Worm (Caenorhabditis elegans) whole organism, L3 larva: ENCODE measurements around the gene Y56A3A.28.
A peak's percentile ranks its signal among the peaks of the same experiment; 100 is the strongest.

Source experiments
- ZK546.5 ChIP-seq: sonication (generic microtip); optimal IDR thresholded peaks from 2 replicates; lab custom pipeline; 2017; ENCODE audit warnings: missing biosample characterization, missing genetic modification characterization
- aly-2 ChIP-seq: fragments of 150-350 bp; optimal IDR thresholded peaks from 2 replicates; lab custom pipeline; 2014; ENCODE audit warnings: missing biosample characterization, missing genetic modification characterization
- ama-1 ChIP-seq: fragments of 150-350 bp; optimal IDR thresholded peaks from 2 replicates; lab custom pipeline; 2018
- ceh-82 ChIP-seq: fragments of 150-350 bp; optimal IDR thresholded peaks from 2 replicates; lab custom pipeline; 2014; ENCODE audit warnings: missing biosample characterization, missing genetic modification characterization
- ceh-9 ChIP-seq: sonication (generic microtip); optimal IDR thresholded peaks from 2 replicates; lab custom pipeline; 2018; ENCODE audit warnings: missing biosample characterization, missing genetic modification characterization
- egl-5 ChIP-seq: fragments of 150-350 bp; optimal IDR thresholded peaks from 2 replicates; lab custom pipeline; 2017; ENCODE audit warnings: missing biosample characterization, missing genetic modification reagents, missing genetic modification characterization, inconsistent platforms
- elt-1 ChIP-seq: fragments of 150-350 bp; optimal IDR thresholded peaks from 2 replicates; lab custom pipeline; 2014; ENCODE audit warnings: missing biosample characterization, missing genetic modification characterization
- elt-2 ChIP-seq: sonication (generic microtip); optimal IDR thresholded peaks from 2 replicates; lab custom pipeline; 2016; ENCODE audit warnings: missing genetic modification reagents, mild to moderate bottlenecking, missing genetic modification characterization, missing compliant biosample characterization
- eor-1 ChIP-seq, 2 experiments: fragments of 150-350 bp; optimal IDR thresholded peaks; 2 replicates each; lab custom pipeline; 2014 to 2018; ENCODE audit warnings: missing biosample characterization in 2 of 2, missing genetic modification characterization in 2 of 2
- fkh-10 ChIP-seq: sonication (generic microtip); optimal IDR thresholded peaks from 2 replicates; lab custom pipeline; 2017; ENCODE audit warnings: missing biosample characterization, missing genetic modification reagents, missing genetic modification characterization
- fkh-2 ChIP-seq: fragments of 150-350 bp; optimal IDR thresholded peaks from 2 replicates; lab custom pipeline; 2014; ENCODE audit warnings: missing biosample characterization, missing genetic modification reagents, missing genetic modification characterization
- hmg-11 ChIP-seq: sonication (generic microtip); optimal IDR thresholded peaks from 2 replicates; lab custom pipeline; 2016; ENCODE audit warnings: missing genetic modification characterization, missing compliant biosample characterization
- jun-1 ChIP-seq: fragments of 150-350 bp; optimal IDR thresholded peaks from 2 replicates; lab custom pipeline; 2014; ENCODE audit warnings: missing biosample characterization, missing genetic modification reagents, missing genetic modification characterization
- lin-15B ChIP-seq: fragments of 150-350 bp; optimal IDR thresholded peaks from 2 replicates; lab custom pipeline; 2014; ENCODE audit warnings: missing biosample characterization, missing genetic modification characterization
- lin-39 ChIP-seq: fragments of 150-350 bp; optimal IDR thresholded peaks from 2 replicates; lab custom pipeline; 2018; ENCODE audit warnings: missing biosample characterization, missing genetic modification reagents, missing genetic modification characterization
- mdl-1 ChIP-seq: fragments of 150-350 bp; optimal IDR thresholded peaks from 2 replicates; lab custom pipeline; 2014; ENCODE audit warnings: missing biosample characterization, missing genetic modification characterization
- nfya-1 ChIP-seq: sonication (generic microtip); optimal IDR thresholded peaks from 2 replicates; lab custom pipeline; 2017; ENCODE audit warnings: missing genetic modification characterization, mild to moderate bottlenecking, missing compliant biosample characterization, antibody characterized with exemption, moderate library complexity; ENCODE audit not compliant: insufficient read depth
- nhr-11 ChIP-seq: fragments of 150-350 bp; optimal IDR thresholded peaks from 2 replicates; lab custom pipeline; 2014; ENCODE audit warnings: missing biosample characterization, missing genetic modification characterization
- nhr-23 ChIP-seq: fragments of 150-350 bp; optimal IDR thresholded peaks from 2 replicates; lab custom pipeline; 2014; ENCODE audit warnings: missing biosample characterization, missing genetic modification reagents, missing genetic modification characterization
- nhr-237 ChIP-seq: fragments of 150-350 bp; optimal IDR thresholded peaks from 2 replicates; lab custom pipeline; 2014; ENCODE audit warnings: missing biosample characterization, missing genetic modification characterization
- nhr-25 ChIP-seq: sonication (generic microtip); optimal IDR thresholded peaks from 2 replicates; lab custom pipeline; 2017; ENCODE audit warnings: missing biosample characterization, missing genetic modification characterization
- nhr-43 ChIP-seq: sonication (generic microtip); optimal IDR thresholded peaks from 2 replicates; lab custom pipeline; 2016; ENCODE audit warnings: mild to moderate bottlenecking, missing genetic modification characterization, missing compliant biosample characterization; ENCODE audit not compliant: poor library complexity, severe bottlenecking
- nhr-67 ChIP-seq: fragments of 150-350 bp; optimal IDR thresholded peaks from 2 replicates; lab custom pipeline; 2014; ENCODE audit warnings: missing biosample characterization, missing genetic modification characterization
- nhr-77 ChIP-seq: fragments of 150-350 bp; optimal IDR thresholded peaks from 2 replicates; lab custom pipeline; 2014; ENCODE audit warnings: missing biosample characterization, missing genetic modification characterization
- pha-4 ChIP-seq: fragments of 150-350 bp; optimal IDR thresholded peaks from 2 replicates; lab custom pipeline; 2014; ENCODE audit warnings: missing biosample characterization, missing genetic modification reagents, missing genetic modification characterization
- pqm-1 ChIP-seq: fragments of 150-350 bp; optimal IDR thresholded peaks from 2 replicates; lab custom pipeline; 2017; ENCODE audit warnings: missing biosample characterization, missing genetic modification characterization, inconsistent platforms
- sea-2 ChIP-seq: fragments of 150-350 bp; sonication (generic microtip); optimal IDR thresholded peaks from 4 replicates; lab custom pipeline; 2014; ENCODE audit warnings: missing biosample characterization, missing genetic modification reagents, missing genetic modification characterization
- snpc-4 ChIP-seq: fragments of 150-350 bp; optimal IDR thresholded peaks from 2 replicates; lab custom pipeline; 2014; ENCODE audit warnings: missing biosample characterization, missing genetic modification characterization
- tbx-2 ChIP-seq: sonication (generic microtip); optimal IDR thresholded peaks from 2 replicates; lab custom pipeline; 2016; ENCODE audit warnings: mild to moderate bottlenecking, missing genetic modification characterization, missing compliant biosample characterization
- unc-39 ChIP-seq: sonication (generic microtip); optimal IDR thresholded peaks from 4 replicates; lab custom pipeline; 2017; ENCODE audit warnings: missing biosample characterization, missing genetic modification characterization
- zag-1 ChIP-seq: fragments of 150-350 bp; optimal IDR thresholded peaks from 2 replicates; lab custom pipeline; 2014; ENCODE audit warnings: missing biosample characterization, missing genetic modification characterization
- ztf-11 ChIP-seq: fragments of 150-350 bp; optimal IDR thresholded peaks from 2 replicates; lab custom pipeline; 2014; ENCODE audit warnings: missing biosample characterization, missing genetic modification characterization
- ztf-4 ChIP-seq: fragments of 150-350 bp; optimal IDR thresholded peaks from 2 replicates; lab custom pipeline; 2014; ENCODE audit warnings: missing biosample characterization, missing genetic modification characterization

Gene Y56A3A.28

DNA sequence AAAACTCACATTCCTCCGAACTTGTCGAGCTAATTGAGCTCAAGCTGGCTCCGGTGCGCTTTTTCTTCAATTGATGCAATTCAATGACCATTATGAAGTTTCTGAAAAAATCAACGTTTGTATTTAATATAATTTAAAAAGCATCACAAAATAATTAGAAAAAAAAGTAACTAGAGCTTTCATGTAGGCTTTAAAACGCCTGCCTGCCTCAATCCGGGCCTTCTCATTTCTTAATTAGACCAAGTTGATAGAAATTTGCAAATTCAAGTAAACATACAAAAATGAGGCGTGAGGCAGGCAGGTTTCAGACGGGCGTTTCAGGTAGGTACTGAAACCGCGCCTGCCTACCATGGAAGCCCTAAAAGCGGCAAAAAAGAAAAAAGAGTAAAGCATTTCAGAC, 31.7 kb upstream of the Y56A3A.28 start, which contains the start of gene Y56A3A.33:
Gene Y56A3A.33, minus strand, starts transcription at position 101 of the 400 bp plus-strand sequence.
- no peak for TF ChIP-seq lin-15B
- TF ChIP-seq sea-2 (GFP tag; lab: Kevin White, UChicago) = no peak
- no peak for TF ChIP-seq mdl-1 (tag; lab: Kevin White, UChicago)
- TF ChIP-seq fkh-10 (GFP tag; lab: Kevin White, UChicago) = no peak
- TF ChIP-seq ceh-9 (tag; lab: Kevin White, UChicago) = no peak
- no peak for TF ChIP-seq nhr-67 (tag; lab: Kevin White, UChicago)
- TF ChIP-seq nhr-25 = no peak
- no peak for TF ChIP-seq nhr-43 (tag; lab: Kevin White, UChicago)

DNA sequence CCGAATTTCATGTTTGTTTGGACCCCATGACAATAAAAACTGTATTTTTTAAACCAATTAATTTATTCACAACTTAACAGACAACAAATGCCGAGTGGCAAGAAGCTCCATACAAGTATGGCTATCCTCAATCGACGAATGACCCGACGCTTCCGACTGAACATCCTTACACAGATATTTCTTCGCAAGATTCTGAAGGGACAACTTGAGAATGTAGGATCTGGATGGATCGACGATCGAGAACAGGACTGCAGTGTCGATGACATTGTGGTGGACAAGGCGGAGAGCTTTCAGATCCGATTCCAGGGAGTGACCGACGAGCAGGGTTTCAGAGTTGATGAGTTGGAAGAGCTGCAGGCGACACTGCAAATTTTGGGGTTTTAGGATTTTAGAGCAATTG, 28.4 kb upstream of the Y56A3A.28 start:
- TF ChIP-seq aly-2 (tag; lab: Kevin White, UChicago) (no peak), nhr-43 (tag; lab: Kevin White, UChicago) (no peak), zag-1 (tag; lab: Kevin White, UChicago) (no peak), pqm-1 (tag; lab: Kevin White, UChicago) (no peak), eor-1 (tag; optimal IDR thresholded peaks at IDR 0.05; lab: Kevin White, UChicago) (no peak), mdl-1 (tag; lab: Kevin White, UChicago) (no peak), elt-1 (tag; lab: Kevin White, UChicago) (no peak), nhr-23 (tag; lab: Kevin White, UChicago) (no peak), unc-39 (tag; lab: Kevin White, UChicago) (no peak), snpc-4 (tag; lab: Kevin White, UChicago) (no peak)

- TF ChIP-seq hmg-11 (no peak), nfya-1 (tag; lab: Kevin White, UChicago) (peak; percentile 59), fkh-2 (no peak), ztf-11 (tag; lab: Kevin White, UChicago) (no peak), unc-39 (tag; lab: Kevin White, UChicago) (no peak), nhr-11 (tag; lab: Kevin White, UChicago) (no peak), lin-15B (no peak), egl-5 (tag; lab: Kevin White, UChicago) (no peak)
- TF ChIP-seq, all 47 proteins: peak for 1
Measured at ce11 chrIII:11995783-11996182, 24.6 kb upstream of the Y56A3A.28 start.

DNA sequence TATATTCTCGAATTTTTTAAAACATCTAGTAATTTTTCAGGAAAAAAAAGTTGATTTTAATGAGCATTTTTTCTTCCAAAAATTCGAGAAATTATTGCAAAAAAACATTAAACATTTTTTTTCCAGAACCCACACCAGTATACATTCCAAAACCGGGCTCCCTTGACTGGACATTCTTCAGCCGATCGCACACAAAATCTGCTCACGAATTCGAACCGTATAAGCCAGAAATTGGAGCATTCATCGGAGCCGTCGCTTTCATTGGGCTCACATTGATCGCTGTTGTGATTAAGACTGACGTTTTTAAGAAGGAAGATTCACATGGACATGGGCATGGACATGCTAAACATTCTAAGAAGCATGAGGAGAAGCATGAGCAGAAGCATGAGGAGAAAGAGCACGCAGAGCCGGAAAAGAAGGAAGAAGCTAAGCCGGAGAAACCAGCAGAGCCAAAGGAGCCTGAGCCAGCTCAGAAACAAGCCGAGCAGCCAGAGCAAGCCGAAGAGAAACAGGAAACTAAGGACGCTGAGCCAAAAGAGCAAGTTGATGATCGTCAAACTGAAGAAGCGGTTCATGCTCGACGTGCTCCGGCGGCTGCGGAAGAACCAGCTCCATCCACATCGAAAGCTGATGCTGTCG, 20.6 kb upstream of the Y56A3A.28 start:
- no peak for TF ChIP-seq nhr-77 (tag; lab: Kevin White, UChicago)
- TF ChIP-seq nhr-43 (tag; lab: Kevin White, UChicago) = no peak
- no peak for TF ChIP-seq jun-1 (tag; lab: Kevin White, UChicago)
- TF ChIP-seq elt-2 (tag; lab: Kevin White, UChicago) = no peak
- TF ChIP-seq lin-15B = no peak
- no peak for TF ChIP-seq nhr-237 (tag; lab: Kevin White, UChicago)
- TF ChIP-seq nhr-67 (tag; lab: Kevin White, UChicago) = no peak
- no peak for TF ChIP-seq ztf-11 (tag; lab: Kevin White, UChicago)
- no peak for TF ChIP-seq ztf-4 (tag; lab: Kevin White, UChicago)

ce11 chrIII:11989823-11990222, 18.6 kb upstream of the Y56A3A.28 start, which contains the start of gene wah-1:
Gene wah-1, plus strand, starts transcription at chrIII:11990167.
- peak; percentile 15 for TF ChIP-seq elt-2 (tag; lab: Kevin White, UChicago)
- TF ChIP-seq hmg-11 = peak; percentile 42
- no peak for TF ChIP-seq ZK546.5 (tag; lab: Kevin White, UChicago)
- TF ChIP-seq pha-4 (tag; lab: Kevin White, UChicago) = peak; percentile 77
- no peak for TF ChIP-seq ceh-82
- TF ChIP-seq eor-1 (tag; optimal IDR thresholded peaks at IDR 0.05; lab: Kevin White, UChicago) = no peak
- TF ChIP-seq nfya-1 (tag; lab: Kevin White, UChicago) = peak; percentile 61
- TF ChIP-seq nhr-25 = peak; percentile 10

ce11 chrIII:11985066-11985465, 13.9 kb upstream of the Y56A3A.28 start:
- no peak for TF ChIP-seq ZK546.5 (tag; lab: Kevin White, UChicago)
- no peak for TF ChIP-seq ama-1 (lab: Kevin White, UChicago)
- TF ChIP-seq nhr-67 (tag; lab: Kevin White, UChicago) = no peak
- no peak for TF ChIP-seq fkh-10 (GFP tag; lab: Kevin White, UChicago)
- TF ChIP-seq aly-2 (tag; lab: Kevin White, UChicago) = no peak
- no peak for TF ChIP-seq lin-39 (tag; lab: Kevin White, UChicago)
- no peak for TF ChIP-seq tbx-2 (tag; lab: Kevin White, UChicago)
- no peak for TF ChIP-seq elt-1 (tag; lab: Kevin White, UChicago)
